Worm (Caenorhabditis elegans) whole organism, mixed stage, embryonic: ENCODE data around the gene C41H7.9.

ENCODE experiments used
- blmp-1 ChIP-seq: fragments of 150-350 bp; optimal IDR thresholded peaks from 2 replicates; lab custom pipeline; 2014; ENCODE audit warnings: missing biosample characterization, missing genetic modification characterization
- ceh-83 ChIP-seq: fragments of 200-800 bp; sonication (Bioruptor generic); optimal IDR thresholded peaks from 2 replicates; lab custom pipeline; 2018; ENCODE audit warnings: mild to moderate bottlenecking, missing genetic modification characterization, missing compliant biosample characterization
- ces-1 ChIP-seq: fragments of 150-350 bp; optimal IDR thresholded peaks from 2 replicates; lab custom pipeline; 2014; ENCODE audit warnings: missing biosample characterization, missing genetic modification reagents, missing genetic modification characterization
- pha-4 ChIP-seq: fragments of 150-350 bp; optimal IDR thresholded peaks from 2 replicates; lab custom pipeline; 2018; ENCODE audit warnings: missing biosample characterization, missing genetic modification reagents, missing genetic modification characterization
- unc-62 ChIP-seq: fragments of 150-350 bp; optimal IDR thresholded peaks from 2 replicates; lab custom pipeline; 2014; ENCODE audit warnings: missing biosample characterization, missing genetic modification reagents, missing genetic modification characterization
- zip-8 ChIP-seq: fragments of 150-350 bp; optimal IDR thresholded peaks from 2 replicates; lab custom pipeline; 2014; ENCODE audit warnings: missing biosample characterization, missing genetic modification characterization

- no peak for TF ChIP-seq ces-1
- no peak for TF ChIP-seq unc-62 (GFP tag; lab: Kevin White, UChicago)
- no peak for TF ChIP-seq zip-8 (tag; lab: Kevin White, UChicago)
- TF ChIP-seq ceh-83, result no peak
- no peak for TF ChIP-seq pha-4
- TF ChIP-seq blmp-1 (tag; lab: Kevin White, UChicago), result no peak
Measured at ce11 chrII:3056266-3056872, 44.3 kb upstream of the C41H7.9 start, which contains the start of gene lin-8.
